Worm (Caenorhabditis elegans) whole organism, L4/young adult: ENCODE data around the gene T16G12.4.

Experiments
- W03F9.2 ChIP-seq: fragments of 150-350 bp; optimal IDR thresholded peaks from 2 replicates; lab custom pipeline; 2014; ENCODE audit warnings: missing biosample characterization, missing genetic modification characterization
- dao-5 ChIP-seq: sonication (generic microtip); optimal IDR thresholded peaks from 2 replicates; lab custom pipeline; 2016; ENCODE audit warnings: missing genotype, missing genetic modification characterization, moderate library complexity, missing compliant biosample characterization
- him-1 ChIP-seq: sonication (generic microtip); optimal IDR thresholded peaks from 2 replicates; lab custom pipeline; 2016; ENCODE audit warnings: missing genotype, missing genetic modification reagents, missing genetic modification characterization, missing compliant biosample characterization

- no peak for TF ChIP-seq W03F9.2 (tag; lab: Kevin White, UChicago)
- TF ChIP-seq him-1 = no peak
- no peak for TF ChIP-seq dao-5 (tag; lab: Kevin White, UChicago)
Observed at ce11 chrIII:10049682-10050081, 7.9 kb upstream of the T16G12.4 start, which contains the start of gene T16G12.1.
